Worm (Caenorhabditis elegans) whole organism, midembryonic: ENCODE measurements around the gene AH9.3.

Experiments
- T22C8.4 ChIP-seq: fragments of 200-800 bp; sonication (Bioruptor generic); IDR thresholded peaks from 2 replicates; pipeline ENCODE4 v1.3.6; 2022; ENCODE audit warnings: missing genetic modification characterization, missing compliant biosample characterization
- flt-1 ChIP-seq: fragments of 200-800 bp; sonication (Bioruptor generic); IDR thresholded peaks from 2 replicates; pipeline ENCODE4 v1.3.6; 2022; ENCODE audit warnings: missing genetic modification characterization, missing compliant biosample characterization
- klf-2 ChIP-seq: fragments of 200-800 bp; sonication (Bioruptor generic); conservative IDR thresholded peaks from 2 replicates; pipeline ENCODE4 v1.3.6; 2022; ENCODE audit warnings: missing genetic modification reagents, missing genetic modification characterization, missing compliant biosample characterization
- med-1 ChIP-seq: sonication (generic microtip); optimal IDR thresholded peaks from 2 replicates; lab custom pipeline; 2017; ENCODE audit warnings: missing genetic modification characterization, mild to moderate bottlenecking, missing compliant biosample characterization, antibody characterized with exemption, missing genetic modification reagents; ENCODE audit not compliant: insufficient read depth
- ref-1 ChIP-seq: fragments of 200-800 bp; sonication (Bioruptor generic); conservative IDR thresholded peaks from 2 replicates; pipeline ENCODE4 v1.3.6; 2022; ENCODE audit warnings: missing genetic modification reagents, missing genetic modification characterization, missing compliant biosample characterization
- tab-1 ChIP-seq: fragments of 200-800 bp; sonication (Bioruptor generic); IDR thresholded peaks from 2 replicates; pipeline ENCODE4 v1.3.6; 2022; ENCODE audit warnings: missing genetic modification characterization, missing compliant biosample characterization
- ztf-23 ChIP-seq: fragments of 200-800 bp; sonication (Bioruptor generic); IDR thresholded peaks from 2 replicates; pipeline ENCODE4 v1.3.6; 2022; ENCODE audit warnings: missing genetic modification reagents, missing genetic modification characterization, missing compliant biosample characterization
- ztf-29 ChIP-seq: fragments of 200-800 bp; sonication (Bioruptor generic); IDR thresholded peaks from 2 replicates; pipeline ENCODE4 v1.3.6; 2022; ENCODE audit warnings: missing genetic modification reagents, missing genetic modification characterization, missing compliant biosample characterization

- TF ChIP-seq klf-2 (GFP tag; lab: Robert Waterston, UW) (no peak), flt-1 (GFP tag; lab: Robert Waterston, UW) (no peak), tab-1 (GFP tag; lab: Robert Waterston, UW) (no peak), ref-1 (GFP tag; lab: Robert Waterston, UW) (no peak), T22C8.4 (GFP tag; lab: Robert Waterston, UW) (no peak), ztf-23 (no peak), ztf-29 (GFP tag; lab: Robert Waterston, UW) (no peak), med-1 (GFP tag; lab: Kevin White, UChicago) (no peak)
Observed at ce11 chrX:2304496-2304895, 43.6 kb upstream of the AH9.3 start.
